Worm (Caenorhabditis elegans): Measurements from ENCODE around the gene F20D6.8.

The F20D6.8 gene

ce11 chrV:8155743-8156142, 12.3 kb downstream of the F20D6.8 start:
- TF ChIP-seq mep-1 (tag; optimal IDR thresholded peaks at IDR 0.05) (no peak), ztf-11 (tag; optimal IDR thresholded peaks at IDR 0.05) (no peak), pha-4 (GFP tag; IDR thresholded peaks at IDR 0.05) (no peak), pha-4 (tag; optimal IDR thresholded peaks at IDR 0.05) (no peak), ZK546.5 (tag; optimal IDR thresholded peaks at IDR 0.05) (no peak), mxl-2 (GFP tag; conservative IDR thresholded peaks at IDR 0.05) (no peak), madf-9 (GFP tag; conservative IDR thresholded peaks at IDR 0.05) (no peak), pqm-1 (tag; optimal IDR thresholded peaks at IDR 0.05) (no peak), dmd-6 (GFP tag; IDR thresholded peaks at IDR 0.05) (no peak), lin-1 (GFP tag; IDR thresholded peaks at IDR 0.05) (no peak), aha-1 (tag) (no peak), nhr-102 (tag; optimal IDR thresholded peaks at IDR 0.05) (no peak), spr-1 (tag; optimal IDR thresholded peaks at IDR 0.05) (no peak), nhr-11 (tag; optimal IDR thresholded peaks at IDR 0.05) (no peak), nhr-6 (tag; optimal IDR thresholded peaks at IDR 0.05) (no peak)

ce11 chrV:8145329-8145728, 22.7 kb downstream of the F20D6.8 start, which contains the start of gene D1014.13:
Gene D1014.13 (plus strand): TSS chrV:8145629.
- TF ChIP-seq aha-1 (tag) (no peak), dmd-9 (GFP tag; IDR thresholded peaks at IDR 0.05) (no peak), unc-62 (GFP tag; optimal IDR thresholded peaks at IDR 0.05 in 1 of 2) (peak in 1 of 2 experiments; percentile 74), unc-62 (tag; optimal IDR thresholded peaks at IDR 0.05) (no peak), mes-2 (tag; optimal IDR thresholded peaks at IDR 0.05; ENCODE audit: poor library complexity, severe bottlenecking) (no peak)

ce11 chrV:8144515-8144914, 23.6 kb downstream of the F20D6.8 start:
- TF ChIP-seq unc-62 (GFP tag; optimal IDR thresholded peaks at IDR 0.05 in 1 of 2): peak in 1 of 2 experiments; percentile 95
- no peak for TF ChIP-seq unc-62 (tag; optimal IDR thresholded peaks at IDR 0.05)
- TF ChIP-seq nhr-237 (tag; optimal IDR thresholded peaks at IDR 0.05): no peak

- TF ChIP-seq dmd-8 (GFP tag; IDR thresholded peaks at IDR 0.05) (no peak), set-16 (GFP tag; IDR thresholded peaks at IDR 0.05) (no peak), lin-13 (GFP tag; optimal IDR thresholded peaks at IDR 0.05) (no peak), lin-38 (GFP tag; IDR thresholded peaks at IDR 0.05) (no peak)
Observed at ce11 chrV:8143605-8144004, 24.5 kb downstream of the F20D6.8 start, which contains the start of gene D1014.2. Gene D1014.2 (plus strand): TSS chrV:8143905.

DNA sequence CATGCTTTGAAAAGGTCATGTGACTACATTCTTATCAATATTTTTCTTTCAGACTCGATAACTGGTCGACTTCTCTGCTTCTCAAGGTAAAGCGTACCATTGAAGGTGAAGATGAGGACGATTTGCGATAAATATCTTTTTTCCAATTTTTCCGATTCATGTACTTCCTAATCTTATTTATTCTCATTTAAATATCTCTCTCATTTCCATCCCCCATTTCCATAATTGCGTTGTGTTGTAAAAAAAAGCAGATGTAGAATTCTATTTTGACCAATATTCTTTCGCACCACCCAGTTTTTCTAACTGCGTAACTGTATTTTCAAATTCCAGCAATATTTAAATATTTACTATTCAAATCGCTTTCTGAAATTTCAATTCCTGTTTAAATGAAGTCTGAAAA, 35.1 kb downstream of the F20D6.8 start, which contains the start of gene D1014.4:
D1014.4 (plus strand) TSS at position 301 of the 400 bp plus-strand sequence.
- TF ChIP-seq duxl-1 (tag; optimal IDR thresholded peaks at IDR 0.05; ENCODE audit: poor library complexity) (no peak), daf-16 (GFP tag; optimal IDR thresholded peaks at IDR 0.05) (no peak), daf-16 (tag; optimal IDR thresholded peaks at IDR 0.05) (peak; percentile 67), dve-1 (tag; optimal IDR thresholded peaks at IDR 0.05; ENCODE audit: insufficient read depth) (peak; percentile 5), hlh-30 (tag; optimal IDR thresholded peaks at IDR 0.05; ENCODE audit: insufficient read depth) (peak; percentile 46), ceh-62 (tag; optimal IDR thresholded peaks at IDR 0.05) (no peak)

- no peak for TF ChIP-seq nhr-111 (GFP tag; optimal IDR thresholded peaks at IDR 0.05)
- TF ChIP-seq zfp-3 (GFP tag; conservative IDR thresholded peaks at IDR 0.05): 0 out of 2 replicates have a peak, but pooled peaks have one; percentile 20
- TF ChIP-seq T26A8.4 (GFP tag; IDR thresholded peaks at IDR 0.05): peak; percentile 36; the same call in 1 of the 2 replicates
- TF ChIP-seq lin-13 (GFP tag; optimal IDR thresholded peaks at IDR 0.05): no peak
- no peak for TF ChIP-seq ceh-44 (GFP tag; IDR thresholded peaks at IDR 0.05)
- TF ChIP-seq ama-1 (optimal IDR thresholded peaks at IDR 0.05): peak; percentile 3
- TF ChIP-seq lin-38 (GFP tag; IDR thresholded peaks at IDR 0.05): 0 out of 2 replicates have a peak, but pooled peaks have one; percentile 17
- no peak for TF ChIP-seq spr-3 (GFP tag; optimal IDR thresholded peaks at IDR 0.05)
- TF ChIP-seq snpc-4 (tag; optimal IDR thresholded peaks at IDR 0.05): no peak
- TF ChIP-seq ceh-32 (tag; optimal IDR thresholded peaks at IDR 0.05; ENCODE audit: poor library complexity): no peak
- no peak for TF ChIP-seq unc-39 (tag; optimal IDR thresholded peaks at IDR 0.05)
- no peak for TF ChIP-seq aha-1 (tag)
- no peak for TF ChIP-seq mep-1 (tag; optimal IDR thresholded peaks at IDR 0.05)
Observed at ce11 chrV:8131628-8132027, 36.4 kb downstream of the F20D6.8 start.

Measured in whole organism, L4 larva.